Fruit fly (Drosophila melanogaster) whole organism, embryonic: ENCODE data around the gene DPCoAC.

Experiments used
- Blimp-1 ChIP-seq: fragments of 200-800 bp; sonication (Bioruptor generic); optimal IDR thresholded peaks from 3 replicates; lab custom pipeline; 2018; ENCODE audit warnings: missing biosample characterization, missing genetic modification characterization, mild to moderate bottlenecking, moderate library complexity, missing genetic modification reagents
- BtbVII ChIP-seq: fragments of 200-800 bp; sonication (Bioruptor generic); optimal IDR thresholded peaks from 3 replicates; lab custom pipeline; 2017; ENCODE audit warnings: missing biosample characterization, mild to moderate bottlenecking, missing genetic modification characterization
- CG10267 ChIP-seq: fragments of 200-800 bp; sonication (Bioruptor generic); optimal IDR thresholded peaks from 2 replicates; lab custom pipeline; 2018; ENCODE audit warnings: missing biosample characterization, mild to moderate bottlenecking, missing genetic modification characterization, moderate library complexity
- CG11085 ChIP-seq: fragments of 200-800 bp; sonication (Bioruptor generic); IDR thresholded peaks from 2 replicates; pipeline ENCODE4 v1.3.6; 2022; ENCODE audit warnings: missing biosample characterization, missing genetic modification characterization
- CG11456 ChIP-seq: fragments of 200-800 bp; sonication (Bioruptor generic); IDR thresholded peaks from 3 replicates; pipeline ENCODE4 v1.3.6; 2022; ENCODE audit warnings: missing biosample characterization, missing genetic modification characterization
- CG14441 ChIP-seq: fragments of 200-800 bp; sonication (Bioruptor generic); IDR thresholded peaks from 2 replicates; pipeline ENCODE4 v1.3.6; 2022; ENCODE audit warnings: missing biosample characterization, missing genetic modification characterization
- CG17361 ChIP-seq: fragments of 200-800 bp; sonication (Bioruptor generic); IDR thresholded peaks from 3 replicates; pipeline ENCODE4 v1.3.6; 2022; ENCODE audit warnings: missing biosample characterization, missing genetic modification characterization
- CG1792 ChIP-seq: fragments of 200-800 bp; sonication (Bioruptor generic); optimal IDR thresholded peaks from 2 replicates; lab custom pipeline; 2016; ENCODE audit warnings: missing biosample characterization, missing genetic modification characterization
- CG18011 ChIP-seq: fragments of 200-800 bp; sonication (Bioruptor generic); optimal IDR thresholded peaks from 2 replicates; lab custom pipeline; 2017; ENCODE audit warnings: missing biosample characterization, missing genetic modification characterization, mild to moderate bottlenecking, moderate library complexity, missing genotype
- CG2199 ChIP-seq: fragments of 200-800 bp; sonication (Bioruptor generic); IDR thresholded peaks from 3 replicates; pipeline ENCODE4 v1.3.6; 2022; ENCODE audit warnings: missing biosample characterization, missing genetic modification characterization
- CG2889 ChIP-seq: fragments of 200-800 bp; sonication (Bioruptor generic); IDR thresholded peaks from 3 replicates; pipeline ENCODE4 v1.3.6; 2022; ENCODE audit warnings: missing biosample characterization, missing genetic modification characterization
- CG31365 ChIP-seq: fragments of 200-800 bp; sonication (Bioruptor generic); optimal IDR thresholded peaks from 2 replicates; lab custom pipeline; 2018; ENCODE audit warnings: missing biosample characterization, mild to moderate bottlenecking, missing genetic modification characterization
- CG32772 ChIP-seq: fragments of 200-800 bp; sonication (Bioruptor generic); IDR thresholded peaks from 2 replicates; pipeline ENCODE4 v1.3.6; 2022; ENCODE audit warnings: missing biosample characterization, missing genetic modification characterization
- CG3726 ChIP-seq: fragments of 200-800 bp; sonication (Bioruptor generic); IDR thresholded peaks from 3 replicates; pipeline ENCODE4, ENCODE4 v1.3.6; 2022; ENCODE audit warnings: missing biosample characterization, missing genetic modification characterization
- CG4730 ChIP-seq: fragments of 200-800 bp; sonication (Bioruptor generic); IDR thresholded peaks from 2 replicates; pipeline ENCODE4 v1.3.6; 2022; ENCODE audit warnings: missing biosample characterization, missing genetic modification characterization
- CG6854 ChIP-seq: fragments of 200-800 bp; sonication (Bioruptor generic); optimal IDR thresholded peaks from 3 replicates; lab custom pipeline; 2017; ENCODE audit warnings: missing biosample characterization, mild to moderate bottlenecking, missing genetic modification characterization
- CG7556 ChIP-seq: fragments of 200-800 bp; sonication (Bioruptor generic); optimal IDR thresholded peaks from 2 replicates; lab custom pipeline; 2017; ENCODE audit warnings: missing biosample characterization, mild to moderate bottlenecking, missing genetic modification characterization
- CG8765 ChIP-seq: fragments of 200-800 bp; sonication (Bioruptor generic); IDR thresholded peaks from 2 replicates; pipeline ENCODE4 v1.3.6; 2022; ENCODE audit warnings: missing biosample characterization, missing genetic modification characterization
- CG9727 ChIP-seq: fragments of 200-800 bp; sonication (Bioruptor generic); optimal IDR thresholded peaks from 3 replicates; lab custom pipeline; 2017; ENCODE audit warnings: missing biosample characterization, mild to moderate bottlenecking, missing genetic modification characterization
- CG9797 ChIP-seq: fragments of 200-800 bp; sonication (Bioruptor generic); optimal IDR thresholded peaks from 3 replicates; lab custom pipeline; 2018; ENCODE audit warnings: missing biosample characterization, mild to moderate bottlenecking, missing genetic modification characterization
- D19A ChIP-seq: fragments of 200-800 bp; optimal IDR thresholded peaks from 3 replicates; lab custom pipeline; 2019; ENCODE audit warnings: missing biosample characterization, mild to moderate bottlenecking, missing genetic modification characterization, moderate library complexity
- Fer1 ChIP-seq: fragments of 200-800 bp; sonication (Bioruptor generic); optimal IDR thresholded peaks from 2 replicates; lab custom pipeline; 2017; ENCODE audit warnings: missing biosample characterization, mild to moderate bottlenecking, missing genetic modification characterization
- GATAe ChIP-seq: fragments of 200-800 bp; sonication (Bioruptor generic); conservative IDR thresholded peaks from 2 replicates; pipeline ENCODE4 v1.3.6; 2022; ENCODE audit warnings: missing biosample characterization, missing genetic modification characterization
- Hr78 ChIP-seq, 2 experiments: fragments of 200-800 bp in 1 of 2; fragments of >200 bp in 1 of 2; sonication (Bioruptor generic) in 1 of 2; optimal IDR thresholded peaks; 2 replicates each; lab custom pipeline; 2017 to 2019; ENCODE audit warnings: missing biosample characterization in 2 of 2, missing genetic modification characterization in 2 of 2, mild to moderate bottlenecking in 1 of 2, moderate library complexity in 1 of 2
- Lpt ChIP-seq: fragments of >200 bp; optimal IDR thresholded peaks from 2 replicates; lab custom pipeline; 2018; ENCODE audit warnings: missing biosample characterization, missing genetic modification characterization
- Max ChIP-seq: fragments of 200-800 bp; sonication (Bioruptor generic); optimal IDR thresholded peaks from 2 replicates; lab custom pipeline; 2016; ENCODE audit warnings: missing biosample characterization, mild to moderate bottlenecking, missing genetic modification characterization
- Med ChIP-seq: fragments of 200-800 bp; sonication (Bioruptor generic); peaks from one replicate; lab custom pipeline; 2016; ENCODE audit warnings: missing biosample characterization, missing genetic modification characterization, mild to moderate bottlenecking, inconsistent platforms, moderate library complexity
- Nf-YC ChIP-seq: fragments of 200-800 bp; optimal IDR thresholded peaks from 3 replicates; lab custom pipeline; 2019; ENCODE audit warnings: missing biosample characterization, mild to moderate bottlenecking, missing genetic modification characterization, moderate library complexity
- bcd ChIP-seq: fragments of 200-800 bp; sonication (Bioruptor generic); optimal IDR thresholded peaks from 2 replicates; lab custom pipeline; 2017; ENCODE audit warnings: missing biosample characterization, mild to moderate bottlenecking, missing genetic modification characterization
- cas ChIP-seq: fragments of 200-800 bp; sonication (Bioruptor generic); IDR thresholded peaks from 2 replicates; pipeline ENCODE4 v1.3.6; 2022; ENCODE audit warnings: missing biosample characterization, missing genetic modification characterization
- corto ChIP-seq: fragments of 200-800 bp; sonication (Bioruptor generic); optimal IDR thresholded peaks from 2 replicates; lab custom pipeline; 2016; ENCODE audit warnings: missing biosample characterization, mild to moderate bottlenecking, missing genetic modification characterization, moderate library complexity
- emc ChIP-seq: fragments of 200-800 bp; sonication (Bioruptor generic); optimal IDR thresholded peaks from 2 replicates; lab custom pipeline; 2016; ENCODE audit warnings: missing biosample characterization, missing genetic modification characterization
- gsb ChIP-seq: fragments of 200-800 bp; sonication (Bioruptor generic); IDR thresholded peaks from 2 replicates; pipeline ENCODE4 v1.3.6; 2022; ENCODE audit warnings: missing biosample characterization, missing genetic modification characterization
- hkb ChIP-seq, 2 experiments: fragments of 200-800 bp in 1 of 2; fragments of >200 bp in 1 of 2; sonication (Bioruptor generic) in 1 of 2; IDR thresholded peaks in 1 of 2; optimal IDR thresholded peaks in 1 of 2; 2 replicates each; pipeline versions ENCODE4 v1.3.6 to Lab custom; 2017 to 2022; ENCODE audit warnings: missing biosample characterization in 1 of 2, missing genetic modification characterization in 1 of 2
- kah ChIP-seq: fragments of 200-800 bp; sonication (Bioruptor generic); optimal IDR thresholded peaks from 2 replicates; lab custom pipeline; 2018; ENCODE audit warnings: missing biosample characterization, mild to moderate bottlenecking, missing genetic modification characterization
- knrl ChIP-seq: fragments of 200-800 bp; sonication (Bioruptor generic); IDR thresholded peaks from 3 replicates; pipeline ENCODE4 v1.3.6; 2022; ENCODE audit warnings: missing biosample characterization, missing genetic modification characterization; ENCODE audit not compliant: partially characterized antibody
- lmd ChIP-seq: fragments of 200-800 bp; sonication (Bioruptor generic); IDR thresholded peaks from 2 replicates; pipeline ENCODE4 v1.3.6; 2022; ENCODE audit warnings: missing biosample characterization, missing genetic modification characterization
- mld ChIP-seq: fragments of 200-800 bp; sonication (Bioruptor generic); IDR thresholded peaks from 3 replicates; pipeline ENCODE4 v1.3.6; 2022; ENCODE audit warnings: missing biosample characterization, missing genetic modification characterization; ENCODE audit not compliant: partially characterized antibody
- nau ChIP-seq: fragments of 200-800 bp; sonication (Bioruptor generic); optimal IDR thresholded peaks from 3 replicates; lab custom pipeline; 2017; ENCODE audit warnings: missing biosample characterization, mild to moderate bottlenecking, missing genetic modification characterization, missing genetic modification reagents
- pnt ChIP-seq: fragments of 200-800 bp; sonication (Bioruptor generic); optimal IDR thresholded peaks from 3 replicates; lab custom pipeline; 2016; ENCODE audit warnings: missing biosample characterization, missing genetic modification characterization
- sisA ChIP-seq: fragments of 200-800 bp; sonication (Bioruptor generic); IDR thresholded peaks from 2 replicates; pipeline ENCODE4 v1.3.6; 2022; ENCODE audit warnings: missing biosample characterization, missing genetic modification characterization
- ssp ChIP-seq: fragments of 200-800 bp; sonication (Bioruptor generic); IDR thresholded peaks from 2 replicates; pipeline ENCODE4 v1.3.6; 2022; ENCODE audit warnings: missing biosample characterization, missing genetic modification characterization
- tin ChIP-seq: fragments of 200-800 bp; sonication (Bioruptor generic); optimal IDR thresholded peaks from 3 replicates; lab custom pipeline; 2016; ENCODE audit warnings: missing biosample characterization, missing genetic modification characterization

Gene DPCoAC

DNA sequence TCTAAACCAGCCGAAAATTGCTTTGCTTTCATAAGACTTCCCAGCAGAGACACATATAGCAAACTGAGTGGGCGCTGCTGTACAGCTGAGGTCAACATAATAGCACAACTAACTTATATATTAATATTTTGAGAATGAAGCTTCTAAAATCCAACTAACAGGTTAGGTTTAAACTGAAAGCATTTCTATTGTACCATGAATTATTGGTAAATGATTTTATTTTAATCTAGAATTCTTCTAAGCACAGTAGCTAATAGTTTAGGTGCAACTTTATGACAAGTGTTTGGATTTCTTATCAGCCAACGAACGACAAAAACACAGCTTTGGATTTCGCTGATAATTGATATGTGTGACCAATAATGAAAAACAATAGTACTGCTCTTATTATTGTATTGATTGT is 2.4 kb downstream of the DPCoAC start (continued):
- TF ChIP-seq CG1792 (GFP tag; lab: Kevin White, UChicago) (peak; percentile 7), Med (GFP tag; lab: Kevin White, UChicago) (peak; percentile 89), CG2199 (GFP tag; lab: Robert Waterston, UW) (no peak), emc (GFP tag; lab: Kevin White, UChicago) (peak; percentile 35), Fer1 (GFP tag; lab: Kevin White, UChicago) (peak; percentile 74), CG32772 (GFP tag; lab: Robert Waterston, UW) (peak; percentile 38; the same call in 1 of the 2 replicates), Lpt (GFP tag; lab: Kevin White, UChicago) (no peak), CG31365 (peak; percentile 40), corto (peak; percentile 36), gsb (GFP tag; lab: Robert Waterston, UW) (0 out of 2 replicates have a peak, but pooled peaks have one; percentile 21), CG6854 (GFP tag; lab: Kevin White, UChicago) (peak; percentile 34), Hr78 (GFP tag; optimal IDR thresholded peaks at IDR 0.05; lab: Kevin White, UChicago) (peak in 1 of 2 experiments; percentile 24), sisA (peak; percentile 51), CG10267 (tag; lab: Kevin White, UChicago) (no peak), CG18011 (GFP tag; lab: Kevin White, UChicago) (no peak), kah (GFP tag; lab: Kevin White, UChicago) (peak; percentile 9), cas (GFP tag; lab: Robert Waterston, UW) (no peak), CG11085 (no peak), GATAe (GFP tag; lab: Robert Waterston, UW) (0 out of 2 replicates have a peak, but pooled peaks have one; percentile 14), CG4730 (GFP tag; lab: Robert Waterston, UW) (peak; percentile 51), bcd (peak; percentile 68), CG11456 (GFP tag; lab: Robert Waterston, UW) (no peak), hkb (optimal IDR thresholded peaks at IDR 0.05; lab: Kevin White, UChicago) (no peak), hkb (GFP tag; IDR thresholded peaks at IDR 0.05; lab: Robert Waterston, UW) (peak; percentile 76), mld (GFP tag; lab: Robert Waterston, UW) (no peak), BtbVII (GFP tag; lab: Kevin White, UChicago) (peak; percentile 81), CG7556 (GFP tag; lab: Kevin White, UChicago) (peak; percentile 27), CG14441 (GFP tag; lab: Robert Waterston, UW) (peak; percentile 57), nau (peak; percentile 48), CG9727 (GFP tag; lab: Kevin White, UChicago) (peak; percentile 41), D19A (peak; percentile 69), pnt (GFP tag; lab: Kevin White, UChicago) (peak; percentile 12), lmd (peak; percentile 58), Blimp-1 (GFP tag; lab: Kevin White, UChicago) (peak; percentile 43), CG3726 (0 out of 3 replicates have a peak, but pooled peaks have one; percentile 41), knrl (GFP tag; lab: Robert Waterston, UW) (no peak), CG2889 (no peak), CG17361 (GFP tag; lab: Robert Waterston, UW) (peak; percentile 82), tin (GFP tag; lab: Kevin White, UChicago) (peak; percentile 44)

DNA sequence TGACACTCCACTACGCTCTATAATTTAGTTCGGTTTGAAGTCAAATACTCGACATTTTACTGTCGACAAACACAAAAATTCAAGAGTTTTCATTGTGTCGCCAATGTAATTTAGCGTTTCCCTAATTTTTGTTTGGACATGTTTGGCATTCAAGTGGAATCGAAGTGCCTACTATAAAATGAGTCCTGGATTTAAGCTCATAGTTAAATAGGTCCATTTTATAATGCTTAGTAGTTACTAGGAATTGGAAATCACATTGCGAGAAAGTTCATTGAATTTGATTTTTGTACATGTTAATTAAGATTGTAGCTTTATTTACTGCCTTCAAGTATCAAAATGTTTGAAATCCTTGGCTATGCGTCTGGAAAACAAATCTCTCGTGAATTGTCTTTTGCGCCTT is 3.2 kb downstream of the DPCoAC start, which contains the start of gene att-ORFB:
TSS of gene att-ORFB (minus strand) at position 101 of the 400 bp plus-strand sequence.
- TF ChIP-seq kah (GFP tag; lab: Kevin White, UChicago) (no peak), CG9797 (GFP tag; lab: Kevin White, UChicago) (no peak), CG8765 (GFP tag; lab: Robert Waterston, UW) (no peak), Nf-YC (no peak), ssp (GFP tag; lab: Robert Waterston, UW) (no peak), Max (GFP tag; lab: Kevin White, UChicago) (no peak)
